Worm (Caenorhabditis elegans) whole organism, young adult: ENCODE measurements around the gene ocr-4.
A peak's percentile ranks its signal among the peaks of the same experiment; 100 is the strongest.

ENCODE experiments used
- B0336.3 ChIP-seq: fragments of 200-800 bp; sonication (Bioruptor generic); IDR thresholded peaks from 2 replicates; pipeline ENCODE4 v1.3.6; 2022; ENCODE audit warnings: missing genetic modification characterization, missing compliant biosample characterization
- F10E7.11 ChIP-seq: sonication (generic microtip); optimal IDR thresholded peaks from 2 replicates; lab custom pipeline; 2017; ENCODE audit warnings: mild to moderate bottlenecking, missing genetic modification characterization, moderate library complexity, missing compliant biosample characterization
- F23B12.7 ChIP-seq: sonication (generic microtip); optimal IDR thresholded peaks from 2 replicates; lab custom pipeline; 2017; ENCODE audit warnings: missing genetic modification characterization, mild to moderate bottlenecking, missing compliant biosample characterization, antibody characterized with exemption, moderate library complexity; ENCODE audit not compliant: insufficient read depth
- F37B4.10 ChIP-seq: fragments of 200-800 bp; sonication (Bioruptor generic); IDR thresholded peaks from 2 replicates; pipeline ENCODE4 v1.3.6; 2022; ENCODE audit warnings: missing genetic modification characterization, missing compliant biosample characterization
- F52B5.7 ChIP-seq: sonication (generic microtip); optimal IDR thresholded peaks from 2 replicates; lab custom pipeline; 2016; ENCODE audit warnings: mild to moderate bottlenecking, missing genetic modification characterization, missing compliant biosample characterization
- F55B11.4 ChIP-seq: sonication (generic microtip); optimal IDR thresholded peaks from 2 replicates; lab custom pipeline; 2016; ENCODE audit warnings: missing compliant biosample characterization, missing genetic modification characterization, borderline replicate concordance; ENCODE audit not compliant: insufficient read depth
- F57C9.4 ChIP-seq: sonication (generic microtip); optimal IDR thresholded peaks from 2 replicates; lab custom pipeline; 2017; ENCODE audit warnings: mild to moderate bottlenecking, missing genetic modification characterization, missing compliant biosample characterization
- K11D2.4 ChIP-seq: fragments of 200-800 bp; sonication (Bioruptor generic); IDR thresholded peaks from 2 replicates; pipeline ENCODE4 v1.3.6; 2022; ENCODE audit warnings: missing genetic modification reagents, missing genetic modification characterization, missing compliant biosample characterization
- K12H6.12 ChIP-seq: fragments of 200-800 bp; sonication (Bioruptor generic); optimal IDR thresholded peaks from 2 replicates; lab custom pipeline; 2018; ENCODE audit warnings: mild to moderate bottlenecking, missing genetic modification characterization, missing compliant biosample characterization
- Y53F4B.3 ChIP-seq: fragments of 200-800 bp; sonication (Bioruptor generic); IDR thresholded peaks from 2 replicates; pipeline ENCODE4 v1.3.6; 2022; ENCODE audit warnings: missing genetic modification reagents, missing genetic modification characterization, missing compliant biosample characterization
- Y56A3A.18 ChIP-seq: fragments of 200-800 bp; sonication (Bioruptor generic); IDR thresholded peaks from 2 replicates; pipeline ENCODE4 v1.3.6; 2022; ENCODE audit warnings: missing genetic modification reagents, missing genetic modification characterization, missing compliant biosample characterization
- Y79H2A.3 ChIP-seq: fragments of 200-800 bp; sonication (Bioruptor generic); conservative IDR thresholded peaks from 2 replicates; pipeline ENCODE4 v1.3.6; 2022; ENCODE audit warnings: missing genetic modification reagents, missing genetic modification characterization, missing compliant biosample characterization
- ama-1 ChIP-seq, 3 experiments: fragments of 150-350 bp in 1 of 3; sonication (generic microtip) in 2 of 3; optimal IDR thresholded peaks; 2 replicates each; lab custom pipeline; 2014 to 2018; ENCODE audit warnings: missing biosample characterization in 2 of 3, missing genetic modification characterization in 2 of 3, missing genetic modification reagents in 2 of 3
- athp-1 ChIP-seq: sonication (generic microtip); optimal IDR thresholded peaks from 2 replicates; lab custom pipeline; 2017; ENCODE audit warnings: mild to moderate bottlenecking, missing genetic modification characterization, missing compliant biosample characterization
- attf-6 ChIP-seq: fragments of 200-800 bp; sonication (Bioruptor generic); IDR thresholded peaks from 2 replicates; pipeline ENCODE4 v1.3.6; 2022; ENCODE audit warnings: missing genetic modification reagents, missing genetic modification characterization, missing compliant biosample characterization
- bed-1 ChIP-seq: fragments of 200-800 bp; sonication (Bioruptor generic); IDR thresholded peaks from 2 replicates; pipeline ENCODE4 v1.3.6; 2022; ENCODE audit warnings: missing genetic modification reagents, missing genetic modification characterization, missing compliant biosample characterization
- bed-2 ChIP-seq: fragments of 200-800 bp; sonication (Bioruptor generic); IDR thresholded peaks from 2 replicates; pipeline ENCODE4 v1.3.6; 2022; ENCODE audit warnings: missing genetic modification reagents, missing genetic modification characterization, missing compliant biosample characterization
- cebp-1 ChIP-seq, 2 experiments: fragments of 200-800 bp in 1 of 2; sonication (Bioruptor generic) in 1 of 2; sonication (generic microtip) in 1 of 2; IDR thresholded peaks in 1 of 2; optimal IDR thresholded peaks in 1 of 2; 2 replicates each; pipeline versions ENCODE4 v1.3.6 to Lab custom; 2017 to 2022; ENCODE audit warnings: missing compliant biosample characterization in 2 of 2, missing genetic modification characterization in 2 of 2, mild to moderate bottlenecking in 1 of 2, missing genetic modification reagents in 1 of 2, moderate library complexity in 1 of 2
- cebp-2 ChIP-seq: fragments of 200-800 bp; sonication (Bioruptor generic); IDR thresholded peaks from 2 replicates; pipeline ENCODE4 v1.3.6; 2022; ENCODE audit warnings: missing genetic modification characterization, missing compliant biosample characterization
- ceh-100 ChIP-seq: fragments of 200-800 bp; sonication (Bioruptor generic); IDR thresholded peaks from 2 replicates; pipeline ENCODE4 v1.3.6; 2022; ENCODE audit warnings: missing genetic modification reagents, missing genetic modification characterization, missing compliant biosample characterization
- ceh-27 ChIP-seq: fragments of 200-800 bp; sonication (Bioruptor generic); optimal IDR thresholded peaks from 2 replicates; lab custom pipeline; 2018; ENCODE audit warnings: mild to moderate bottlenecking, missing genetic modification characterization, moderate library complexity, missing compliant biosample characterization
- ceh-40 ChIP-seq: fragments of 200-800 bp; sonication (Bioruptor generic); IDR thresholded peaks from 2 replicates; pipeline ENCODE4 v1.3.6; 2022; ENCODE audit warnings: missing genetic modification characterization, missing compliant biosample characterization
- ceh-58 ChIP-seq: fragments of 200-800 bp; sonication (Bioruptor generic); IDR thresholded peaks from 2 replicates; pipeline ENCODE4 v1.3.6; 2022; ENCODE audit warnings: missing genetic modification characterization, missing compliant biosample characterization
- chd-7 ChIP-seq: sonication (generic microtip); optimal IDR thresholded peaks from 2 replicates; lab custom pipeline; 2016; ENCODE audit warnings: mild to moderate bottlenecking, missing genetic modification characterization, moderate library complexity, missing compliant biosample characterization
- dox-1 ChIP-seq: fragments of 200-800 bp; sonication (Bioruptor generic); IDR thresholded peaks from 2 replicates; pipeline ENCODE4 v1.3.6; 2022; ENCODE audit warnings: missing genetic modification reagents, missing genetic modification characterization, missing compliant biosample characterization
- dpl-1 ChIP-seq: fragments of 150-350 bp; optimal IDR thresholded peaks from 2 replicates; lab custom pipeline; 2014; ENCODE audit warnings: missing biosample characterization, missing genetic modification reagents, missing genetic modification characterization
- egl-18 ChIP-seq: fragments of 200-800 bp; sonication (Bioruptor generic); IDR thresholded peaks from 2 replicates; pipeline ENCODE4 v1.3.6; 2022; ENCODE audit warnings: missing genetic modification reagents, missing genetic modification characterization, missing compliant biosample characterization
- him-1 ChIP-seq: sonication (generic microtip); optimal IDR thresholded peaks from 2 replicates; lab custom pipeline; 2016; ENCODE audit warnings: missing genotype, missing genetic modification reagents, missing genetic modification characterization, missing compliant biosample characterization
- hlh-12 ChIP-seq: sonication (generic microtip); optimal IDR thresholded peaks from 2 replicates; lab custom pipeline; 2016; ENCODE audit warnings: missing genetic modification characterization, missing compliant biosample characterization
- hsf-1 ChIP-seq: fragments of 200-800 bp; sonication (Bioruptor generic); IDR thresholded peaks from 2 replicates; pipeline ENCODE4 v1.3.6; 2022; ENCODE audit warnings: missing genetic modification reagents, missing genetic modification characterization, missing compliant biosample characterization
- lag-1 ChIP-seq: fragments of 200-800 bp; sonication (Bioruptor generic); IDR thresholded peaks from 2 replicates; pipeline ENCODE4 v1.3.6; 2022; ENCODE audit warnings: missing genetic modification reagents, missing genetic modification characterization, missing compliant biosample characterization
- lin-54 ChIP-seq: fragments of 200-800 bp; sonication (Bioruptor generic); optimal IDR thresholded peaks from 2 replicates; lab custom pipeline; 2018; ENCODE audit warnings: mild to moderate bottlenecking, missing genetic modification characterization, missing compliant biosample characterization
- lsl-1 ChIP-seq: fragments of 200-800 bp; sonication (Bioruptor generic); optimal IDR thresholded peaks from 2 replicates; lab custom pipeline; 2018; ENCODE audit warnings: mild to moderate bottlenecking, missing genetic modification characterization, moderate library complexity, missing compliant biosample characterization
- lsy-27 ChIP-seq: sonication (generic microtip); optimal IDR thresholded peaks from 2 replicates; lab custom pipeline; 2017; ENCODE audit warnings: missing genetic modification characterization, mild to moderate bottlenecking, missing compliant biosample characterization, antibody characterized with exemption, missing genotype, borderline replicate concordance; ENCODE audit not compliant: insufficient read depth
- madf-10 ChIP-seq: sonication (generic microtip); optimal IDR thresholded peaks from 2 replicates; lab custom pipeline; 2016; ENCODE audit warnings: mild to moderate bottlenecking, missing genetic modification characterization, missing compliant biosample characterization
- madf-3 ChIP-seq: fragments of 200-800 bp; sonication (Bioruptor generic); IDR thresholded peaks from 2 replicates; pipeline ENCODE4 v1.3.6; 2022; ENCODE audit warnings: missing genetic modification reagents, missing genetic modification characterization, missing compliant biosample characterization
- madf-6 ChIP-seq: fragments of 200-800 bp; sonication (Bioruptor generic); IDR thresholded peaks from 2 replicates; pipeline ENCODE4 v1.3.6; 2022; ENCODE audit warnings: missing genetic modification reagents, missing genetic modification characterization, missing compliant biosample characterization
- repo-1 ChIP-seq: sonication (generic microtip); optimal IDR thresholded peaks from 2 replicates; lab custom pipeline; 2017; ENCODE audit warnings: mild to moderate bottlenecking, missing genetic modification characterization, missing compliant biosample characterization
- sea-2 ChIP-seq: fragments of 200-800 bp; sonication (Bioruptor generic); IDR thresholded peaks from 2 replicates; pipeline ENCODE4 v1.3.6; 2022; ENCODE audit warnings: missing genetic modification characterization, missing compliant biosample characterization
- snpc-1.1 ChIP-seq: sonication (generic microtip); optimal IDR thresholded peaks from 2 replicates; lab custom pipeline; 2017; ENCODE audit warnings: missing genetic modification characterization, mild to moderate bottlenecking, missing compliant biosample characterization, antibody characterized with exemption, moderate library complexity, missing genotype, missing genetic modification reagents; ENCODE audit not compliant: insufficient read depth
- tbx-9 ChIP-seq: sonication (generic microtip); optimal IDR thresholded peaks from 2 replicates; lab custom pipeline; 2016; ENCODE audit warnings: borderline replicate concordance, missing genetic modification characterization, inconsistent platforms, missing compliant biosample characterization
- unc-130 ChIP-seq: sonication (generic microtip); optimal IDR thresholded peaks from 2 replicates; lab custom pipeline; 2016; ENCODE audit warnings: missing genetic modification reagents, missing genetic modification characterization, missing compliant biosample characterization
- unc-62 ChIP-seq: fragments of 150-350 bp; optimal IDR thresholded peaks from 2 replicates; lab custom pipeline; 2014; ENCODE audit warnings: missing biosample characterization, missing genetic modification reagents, missing genetic modification characterization
- xnd-1 ChIP-seq: sonication (generic microtip); optimal IDR thresholded peaks from 2 replicates; lab custom pipeline; 2016; ENCODE audit warnings: missing genotype, missing genetic modification reagents, missing genetic modification characterization, missing compliant biosample characterization
- zfh-2 ChIP-seq: fragments of 200-800 bp; sonication (Bioruptor generic); conservative IDR thresholded peaks from 2 replicates; pipeline ENCODE4 v1.3.6; 2022; ENCODE audit warnings: missing genetic modification reagents, missing genetic modification characterization, missing compliant biosample characterization
- ztf-28 ChIP-seq: fragments of 200-800 bp; sonication (Bioruptor generic); IDR thresholded peaks from 2 replicates; pipeline ENCODE4 v1.3.6; 2022; ENCODE audit warnings: missing genetic modification reagents, missing genetic modification characterization, missing compliant biosample characterization

Gene ocr-4

DNA sequence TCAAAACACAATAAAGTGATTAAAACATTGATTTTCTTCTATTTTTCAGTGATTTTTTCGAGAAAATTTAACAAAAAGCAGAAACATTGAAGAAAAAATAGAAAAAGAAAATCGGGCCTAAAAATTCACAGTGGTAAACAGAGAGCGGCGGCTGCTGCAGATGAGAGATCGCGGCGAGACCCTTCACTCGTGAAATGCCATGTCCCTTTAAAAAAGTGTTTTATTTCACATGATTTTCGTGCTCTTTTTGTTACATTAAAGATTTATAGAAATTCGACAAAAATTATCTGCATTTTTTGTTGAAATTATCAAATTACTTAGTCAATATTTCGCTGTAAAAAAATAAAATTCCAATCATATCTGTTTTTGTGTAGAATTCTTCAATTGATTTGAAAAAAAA is 18.6 kb downstream of the ocr-4 start (continued):
- TF ChIP-seq chd-7 (tag; lab: Kevin White, UChicago) (no peak), unc-130 (GFP tag; lab: Kevin White, UChicago) (no peak), bed-2 (GFP tag; lab: Robert Waterston, UW) (no peak), athp-1 (no peak), egl-18 (GFP tag; lab: Robert Waterston, UW) (no peak), ama-1 (optimal IDR thresholded peaks at IDR 0.05; lab: Kevin White, UChicago) (no peak), ama-1 (GFP tag; optimal IDR thresholded peaks at IDR 0.05; lab: Kevin White, UChicago) (no peak), lsy-27 (tag; lab: Kevin White, UChicago) (no peak), lsl-1 (no peak), cebp-2 (no peak), hlh-12 (tag; lab: Kevin White, UChicago) (no peak), madf-10 (tag; lab: Kevin White, UChicago) (peak; percentile 8), ceh-58 (no peak), ceh-100 (GFP tag; lab: Robert Waterston, UW) (no peak), zfh-2 (GFP tag; lab: Robert Waterston, UW) (no peak), F57C9.4 (tag; lab: Kevin White, UChicago) (no peak), lin-54 (GFP tag; lab: Kevin White, UChicago) (no peak), dpl-1 (no peak), Y79H2A.3 (GFP tag; lab: Robert Waterston, UW) (no peak)

ce11 chrIV:7313397-7313910 is 19.1 kb downstream of the ocr-4 start, which contains the start of gene rps-8:
rps-8 (minus strand) TSS chrIV:7313860.
- TF ChIP-seq F10E7.11 (tag; lab: Kevin White, UChicago) (no peak), F55B11.4 (no peak), snpc-1.1 (no peak), B0336.3 (no peak), K11D2.4 (GFP tag; lab: Robert Waterston, UW) (no peak), attf-6 (GFP tag; lab: Robert Waterston, UW) (0 out of 2 replicates have a peak, but pooled peaks have one; percentile 43), him-1 (no peak), tbx-9 (tag; lab: Kevin White, UChicago) (no peak), madf-3 (GFP tag; lab: Robert Waterston, UW) (no peak), K12H6.12 (tag; lab: Kevin White, UChicago) (no peak), sea-2 (GFP tag; lab: Robert Waterston, UW) (no peak), F52B5.7 (tag; lab: Kevin White, UChicago) (no peak), cebp-2 (no peak), dox-1 (GFP tag; lab: Robert Waterston, UW) (peak; percentile 80), bed-1 (GFP tag; lab: Robert Waterston, UW) (no peak), F37B4.10 (GFP tag; lab: Robert Waterston, UW) (no peak), ztf-28 (no peak), egl-18 (GFP tag; lab: Robert Waterston, UW) (0 out of 2 replicates have a peak, but pooled peaks have one; percentile 21), F23B12.7 (tag; lab: Kevin White, UChicago) (no peak), cebp-1 (GFP tag; IDR thresholded peaks at IDR 0.05; lab: Robert Waterston, UW) (no peak), cebp-1 (tag; optimal IDR thresholded peaks at IDR 0.05; lab: Kevin White, UChicago) (no peak), unc-130 (GFP tag; lab: Kevin White, UChicago) (no peak), lag-1 (GFP tag; lab: Robert Waterston, UW) (no peak), Y53F4B.3 (no peak), unc-62 (GFP tag; lab: Kevin White, UChicago) (no peak), ceh-40 (GFP tag; lab: Robert Waterston, UW) (peak; percentile 62; the same call in 1 of the 2 replicates), Y79H2A.3 (GFP tag; lab: Robert Waterston, UW) (0 out of 2 replicates have a peak, but pooled peaks have one; percentile 15), hsf-1 (GFP tag; lab: Robert Waterston, UW) (no peak), lsl-1 (peak; percentile 30), repo-1 (no peak), ceh-27 (GFP tag; lab: Kevin White, UChicago) (no peak), Y56A3A.18 (no peak), zfh-2 (GFP tag; lab: Robert Waterston, UW) (peak; percentile 22; the same call in 1 of the 2 replicates), xnd-1 (tag; lab: Kevin White, UChicago) (no peak), madf-6 (peak; percentile 15; the same call in 1 of the 2 replicates)
